Worm (Caenorhabditis elegans) whole organism, early embryonic: ENCODE results near the gene sna-2.

Experiments
- B0310.2 ChIP-seq: sonication (generic microtip); optimal IDR thresholded peaks from 2 replicates; lab custom pipeline; 2016; ENCODE audit warnings: mild to moderate bottlenecking, missing genetic modification characterization, missing compliant biosample characterization
- ceh-36 ChIP-seq: sonication (generic microtip); optimal IDR thresholded peaks from 2 replicates; lab custom pipeline; 2016; ENCODE audit warnings: missing genetic modification characterization, inconsistent platforms, missing compliant biosample characterization
- tbx-11 ChIP-seq: fragments of 200-800 bp; sonication (Bioruptor generic); IDR thresholded peaks from 2 replicates; pipeline ENCODE4 v1.3.6; 2022; ENCODE audit warnings: missing genetic modification characterization, missing compliant biosample characterization

DNA sequence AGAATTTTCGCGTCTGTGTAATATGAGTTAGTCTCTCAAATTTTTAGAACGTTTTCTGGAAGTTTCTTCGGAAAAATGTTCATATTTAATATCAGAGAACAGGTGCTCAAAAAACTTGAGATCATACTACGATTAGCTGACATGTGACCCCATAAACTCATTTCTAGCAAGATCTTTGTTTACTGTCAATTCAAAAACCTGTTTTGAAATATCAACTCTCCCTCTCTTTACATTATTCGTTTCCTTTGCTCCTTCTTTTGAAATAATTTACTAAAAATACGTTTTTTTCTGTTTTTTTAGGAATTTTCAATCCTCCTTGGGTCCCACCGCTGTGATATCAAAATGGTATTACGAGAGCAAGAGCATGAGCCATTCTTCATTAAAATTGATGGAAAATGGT is 21.7 kb upstream of the sna-2 start, which contains the start of gene fat-4:
- TF ChIP-seq ceh-36 (tag; lab: Kevin White, UChicago) (no peak), tbx-11 (no peak), B0310.2 (no peak)
